Fruit fly (Drosophila melanogaster) S2 (cell line): ENCODE data around the gene Secp43.

ENCODE experiments used
- CG8478 ChIP-seq: fragments of >200 bp; optimal IDR thresholded peaks from 2 replicates; lab custom pipeline; 2018
- CTCF ChIP-seq, 2 experiments: fragments of >200 bp; optimal IDR thresholded peaks; 2 replicates each; lab custom pipeline; 2018

dm6 chr2L:4477978-4478377, 23.7 kb upstream of the Secp43 start:
- no peak for TF ChIP-seq CG8478 (lab: Kevin White, UChicago)
- TF ChIP-seq CTCF (optimal IDR thresholded peaks at IDR 0.05; lab: Kevin White, UChicago) = no peak
